Worm (Caenorhabditis elegans) whole organism, mixed stage, embryonic: Measurements from ENCODE around the gene tre-3.

ENCODE experiments used
- ceh-43 ChIP-seq: fragments of 200-800 bp; sonication (Bioruptor generic); optimal IDR thresholded peaks from 2 replicates; lab custom pipeline; 2018; ENCODE audit warnings: mild to moderate bottlenecking, missing genetic modification characterization, moderate library complexity, missing compliant biosample characterization
- ces-1 ChIP-seq: fragments of 150-350 bp; optimal IDR thresholded peaks from 2 replicates; lab custom pipeline; 2014; ENCODE audit warnings: missing biosample characterization, missing genetic modification reagents, missing genetic modification characterization
- lin-13 ChIP-seq: fragments of 150-350 bp; optimal IDR thresholded peaks from 2 replicates; lab custom pipeline; 2014; ENCODE audit warnings: missing biosample characterization, missing genetic modification characterization
- lsy-2 ChIP-seq: fragments of 150-350 bp; optimal IDR thresholded peaks from 2 replicates; lab custom pipeline; 2014; ENCODE audit warnings: missing biosample characterization, missing genetic modification characterization
- mls-2 ChIP-seq: sonication (generic microtip); optimal IDR thresholded peaks from 2 replicates; lab custom pipeline; 2016; ENCODE audit warnings: mild to moderate bottlenecking, missing genetic modification characterization, moderate library complexity, missing compliant biosample characterization
- nhr-2 ChIP-seq: fragments of 150-350 bp; optimal IDR thresholded peaks from 2 replicates; lab custom pipeline; 2014; ENCODE audit warnings: missing biosample characterization, missing genetic modification characterization
- nhr-28 ChIP-seq: fragments of 150-350 bp; optimal IDR thresholded peaks from 2 replicates; lab custom pipeline; 2014; ENCODE audit warnings: missing biosample characterization, missing genetic modification characterization
- snpc-4 ChIP-seq: fragments of 150-350 bp; optimal IDR thresholded peaks from 2 replicates; lab custom pipeline; 2014; ENCODE audit warnings: missing biosample characterization, missing genetic modification characterization
- tbx-8 ChIP-seq: fragments of 200-800 bp; sonication (Bioruptor generic); optimal IDR thresholded peaks from 2 replicates; lab custom pipeline; 2018; ENCODE audit warnings: mild to moderate bottlenecking, missing genetic modification characterization, moderate library complexity, missing compliant biosample characterization
- unc-62 ChIP-seq: fragments of 150-350 bp; optimal IDR thresholded peaks from 2 replicates; lab custom pipeline; 2014; ENCODE audit warnings: missing biosample characterization, missing genetic modification reagents, missing genetic modification characterization

ce11 chrV:11730060-11730459, 14.4 kb upstream of the tre-3 start, which contains the start of gene rhr-2:
- TF ChIP-seq nhr-28 (tag; lab: Kevin White, UChicago), result no peak
- no peak for TF ChIP-seq ceh-43
- no peak for TF ChIP-seq tbx-8 (GFP tag; lab: Kevin White, UChicago)
- TF ChIP-seq ces-1 (GFP tag; lab: Kevin White, UChicago), result no peak
- no peak for TF ChIP-seq mls-2 (tag; lab: Kevin White, UChicago)
- TF ChIP-seq snpc-4 (tag; lab: Kevin White, UChicago), result no peak
- no peak for TF ChIP-seq lsy-2 (tag; lab: Kevin White, UChicago)
- TF ChIP-seq lin-13 (tag; lab: Kevin White, UChicago), result no peak
- no peak for TF ChIP-seq nhr-2
- TF ChIP-seq unc-62 (GFP tag; lab: Kevin White, UChicago), result no peak
